Worm (Caenorhabditis elegans): ENCODE results near the gene F26H11.4.

F26H11.4 gene

DNA sequence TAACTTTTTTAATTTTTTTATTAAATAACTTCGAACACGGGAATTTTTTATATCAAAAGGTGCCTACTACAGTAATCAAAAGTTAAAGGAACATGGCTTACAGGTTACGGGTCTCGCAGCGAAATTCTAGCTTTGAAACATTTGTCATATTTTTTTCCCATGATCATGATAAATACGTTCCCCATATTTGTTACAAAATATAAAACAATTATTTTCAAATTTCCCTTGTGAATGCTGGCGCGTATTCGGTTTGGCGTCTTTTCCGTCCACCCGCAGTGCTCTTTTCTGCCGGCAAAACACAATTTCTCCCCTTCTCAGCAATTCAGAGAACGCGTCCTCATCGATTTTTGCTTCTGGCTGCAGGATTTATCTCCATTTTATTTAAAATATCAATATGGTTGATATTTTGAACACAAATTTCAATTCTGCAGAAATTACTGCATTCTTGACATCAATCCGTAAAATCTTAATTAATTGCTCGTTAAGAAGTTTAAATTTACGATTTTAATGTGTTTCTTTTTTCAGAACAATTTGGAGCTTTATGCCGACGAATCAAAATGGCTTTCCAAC is 43.1 kb upstream of the F26H11.4 start, which contains the start of gene imb-2 (continued):
- TF ChIP-seq ztf-7 (tag; optimal IDR thresholded peaks at IDR 0.05), result no peak
- no peak for TF ChIP-seq R02D3.7 (tag; optimal IDR thresholded peaks at IDR 0.05)
- TF ChIP-seq tra-1 (GFP tag; IDR thresholded peaks at IDR 0.05), result no peak
- no peak for TF ChIP-seq lim-7 (GFP tag; IDR thresholded peaks at IDR 0.05)
- no peak for TF ChIP-seq duxl-1 (tag; optimal IDR thresholded peaks at IDR 0.05; ENCODE audit: poor library complexity)
- no peak for TF ChIP-seq dmd-8 (GFP tag; IDR thresholded peaks at IDR 0.05)
- TF ChIP-seq Y5F2A.4 (GFP tag; optimal IDR thresholded peaks at IDR 0.05), result no peak
- no peak for TF ChIP-seq lin-15B (tag; optimal IDR thresholded peaks at IDR 0.05)
- TF ChIP-seq nhr-77 (tag; optimal IDR thresholded peaks at IDR 0.05), result peak; percentile 85
- no peak for TF ChIP-seq madf-9 (GFP tag; conservative IDR thresholded peaks at IDR 0.05)
- TF ChIP-seq hif-1 (tag; optimal IDR thresholded peaks at IDR 0.05), result peak in 1 of 2 experiments; percentile 64
- peak; percentile 12 for TF ChIP-seq nhr-11 (tag; optimal IDR thresholded peaks at IDR 0.05)
- TF ChIP-seq php-3 (GFP tag; IDR thresholded peaks at IDR 0.05), result no peak
- TF ChIP-seq ZK337.2 (GFP tag; IDR thresholded peaks at IDR 0.05), result no peak
- peak in 1 of 2 experiments; percentile 84 for TF ChIP-seq unc-62 (GFP tag; optimal IDR thresholded peaks at IDR 0.05 in 1 of 2)
- no peak for TF ChIP-seq unc-62 (tag; optimal IDR thresholded peaks at IDR 0.05)
- TF ChIP-seq mdt-29 (GFP tag; IDR thresholded peaks at IDR 0.05), result no peak
- TF ChIP-seq unc-130 (GFP tag; optimal IDR thresholded peaks at IDR 0.05), result peak; percentile 2
- TF ChIP-seq nhr-25 (tag; optimal IDR thresholded peaks at IDR 0.05; ENCODE audit: borderline replicate concordance, insufficient read depth), result no peak
- TF ChIP-seq dmd-6 (GFP tag; IDR thresholded peaks at IDR 0.05), result 0 out of 2 replicates have a peak, but pooled peaks have one; percentile 16
- TF ChIP-seq jun-1 (tag; optimal IDR thresholded peaks at IDR 0.05), result no peak
- no peak for TF ChIP-seq Y105C5A.15 (GFP tag; IDR thresholded peaks at IDR 0.05)
- TF ChIP-seq attf-4 (tag; optimal IDR thresholded peaks at IDR 0.05), result no peak
- TF ChIP-seq F49E8.2 (tag; optimal IDR thresholded peaks at IDR 0.05; ENCODE audit: borderline replicate concordance), result peak; percentile 28
- TF ChIP-seq nhr-76 (tag; optimal IDR thresholded peaks at IDR 0.05), result no peak
- TF ChIP-seq mxl-2 (GFP tag; conservative IDR thresholded peaks at IDR 0.05), result no peak
- TF ChIP-seq nhr-42 (GFP tag; IDR thresholded peaks at IDR 0.05), result peak; percentile 20; the same call in 1 of the 2 replicates
- TF ChIP-seq lin-39 (tag; optimal IDR thresholded peaks at IDR 0.05), result no peak
- peak; percentile 78 for TF ChIP-seq dpl-1 (GFP tag; optimal IDR thresholded peaks at IDR 0.05)
- TF ChIP-seq gei-8 (GFP tag; optimal IDR thresholded peaks at IDR 0.05), result no peak
- no peak for TF ChIP-seq ctbp-1 (GFP tag; IDR thresholded peaks at IDR 0.05)
- no peak for TF ChIP-seq daf-16 (GFP tag; optimal IDR thresholded peaks at IDR 0.05)
- TF ChIP-seq daf-16 (tag; optimal IDR thresholded peaks at IDR 0.05), result peak; percentile 48
- peak; percentile 13 for TF ChIP-seq mxl-3 (GFP tag; optimal IDR thresholded peaks at IDR 0.05)
- TF ChIP-seq lin-38 (GFP tag; IDR thresholded peaks at IDR 0.05), result peak; percentile 61
- TF ChIP-seq nhr-111 (GFP tag; optimal IDR thresholded peaks at IDR 0.05), result no peak
- no peak for TF ChIP-seq ces-1 (GFP tag; optimal IDR thresholded peaks at IDR 0.05)
- no peak for TF ChIP-seq unc-39 (tag; optimal IDR thresholded peaks at IDR 0.05)
- TF ChIP-seq lin-29 (GFP tag; IDR thresholded peaks at IDR 0.05), result no peak
- no peak for TF ChIP-seq T20F7.1 (GFP tag; optimal IDR thresholded peaks at IDR 0.05)
- TF ChIP-seq nhr-102 (tag; optimal IDR thresholded peaks at IDR 0.05), result no peak
- no peak for TF ChIP-seq madf-5 (GFP tag; IDR thresholded peaks at IDR 0.05)
- TF ChIP-seq egl-27 (tag; optimal IDR thresholded peaks at IDR 0.05), result no peak
- TF ChIP-seq spr-1 (tag; optimal IDR thresholded peaks at IDR 0.05), result no peak
- no peak for TF ChIP-seq nhr-237 (tag; optimal IDR thresholded peaks at IDR 0.05)
- TF ChIP-seq ceh-28 (tag; optimal IDR thresholded peaks at IDR 0.05), result no peak
- TF ChIP-seq cey-2 (tag; optimal IDR thresholded peaks at IDR 0.05; ENCODE audit: borderline replicate concordance, insufficient read depth), result no peak
- peak; percentile 13 for TF ChIP-seq nhr-28 (tag; optimal IDR thresholded peaks at IDR 0.05)
- TF ChIP-seq aly-2 (tag; optimal IDR thresholded peaks at IDR 0.05), result no peak
- 0 out of 2 replicates have a peak, but pooled peaks have one; percentile 43 for TF ChIP-seq hmg-1.1 (GFP tag; IDR thresholded peaks at IDR 0.05)
- no peak for TF ChIP-seq fos-1 (tag; optimal IDR thresholded peaks at IDR 0.05)
